Fruit fly (Drosophila melanogaster) whole organism: Measurements from ENCODE around the gene Tsp29Fb.

ENCODE experiments used
- CG8478 ChIP-seq: fragments of >200 bp; optimal IDR thresholded peaks from 2 replicates; lab custom pipeline; 2018; ENCODE audit warnings: inconsistent platforms
- Dll ChIP-seq: fragments of >200 bp; optimal IDR thresholded peaks from 2 replicates; lab custom pipeline; 2017
- EcR ChIP-seq, 2 experiments: fragments of >200 bp; optimal IDR thresholded peaks; 2 replicates each; lab custom pipeline; 2017; ENCODE audit warnings: missing biosample characterization in 2 of 2, missing genetic modification characterization in 2 of 2, missing genetic modification reagents in 2 of 2
- pan ChIP-seq: fragments of >200 bp; optimal IDR thresholded peaks from 2 replicates; lab custom pipeline; 2017
- psq ChIP-seq: fragments of >200 bp; optimal IDR thresholded peaks from 2 replicates; lab custom pipeline; 2017
- usp ChIP-seq: fragments of >200 bp; optimal IDR thresholded peaks from 2 replicates; lab custom pipeline; 2017; ENCODE audit warnings: missing biosample characterization, missing genetic modification characterization, mixed read lengths

Tsp29Fb gene

dm6 chr2L:8948650-8949049 lies 11.5 kb downstream of the Tsp29Fb start:
- TF ChIP-seq pan (lab: Kevin White, UChicago), result no peak
- TF ChIP-seq Dll (lab: Kevin White, UChicago), result no peak

- no peak for TF ChIP-seq Dll (lab: Kevin White, UChicago)
- no peak for TF ChIP-seq CG8478 (lab: Kevin White, UChicago)
- no peak for TF ChIP-seq usp
- no peak for TF ChIP-seq pan (lab: Kevin White, UChicago)
- no peak for TF ChIP-seq psq (lab: Kevin White, UChicago)
- TF ChIP-seq EcR (GFP tag; optimal IDR thresholded peaks at IDR 0.05; lab: Kevin White, UChicago), result no peak
Observed at dm6 chr2L:8949919-8950722, 12.9 kb downstream of the Tsp29Fb start.

dm6 chr2L:8951184-8951934 lies 14.2 kb downstream of the Tsp29Fb start, which contains the start of gene C1GalTA:
TSS of gene C1GalTA (minus strand) at chr2L:8951216.
- TF ChIP-seq CG8478 (lab: Kevin White, UChicago) (no peak), EcR (GFP tag; optimal IDR thresholded peaks at IDR 0.05; lab: Kevin White, UChicago) (no peak), Dll (lab: Kevin White, UChicago) (no peak), pan (lab: Kevin White, UChicago) (no peak), usp (no peak), psq (lab: Kevin White, UChicago) (no peak)

dm6 chr2L:8952194-8953037 lies 15.2 kb downstream of the Tsp29Fb start:
- TF ChIP-seq psq (lab: Kevin White, UChicago) (no peak), pan (lab: Kevin White, UChicago) (peak; percentile 71)

- no peak for TF ChIP-seq Dll (lab: Kevin White, UChicago)
- TF ChIP-seq psq (lab: Kevin White, UChicago), result no peak
- no peak for TF ChIP-seq EcR (GFP tag; optimal IDR thresholded peaks at IDR 0.05; lab: Kevin White, UChicago)
- no peak for TF ChIP-seq usp
- TF ChIP-seq CG8478 (lab: Kevin White, UChicago), result no peak
- TF ChIP-seq pan (lab: Kevin White, UChicago), result no peak
Observed at dm6 chr2L:8955597-8956335, 18.6 kb downstream of the Tsp29Fb start.

dm6 chr2L:8956336-8956726 lies 19.1 kb downstream of the Tsp29Fb start:
- no peak for TF ChIP-seq usp

- TF ChIP-seq usp (no peak), CG8478 (lab: Kevin White, UChicago) (no peak)
Observed at dm6 chr2L:8957152-8957551, 20.0 kb downstream of the Tsp29Fb start.

- TF ChIP-seq Dll (lab: Kevin White, UChicago), result no peak
- no peak for TF ChIP-seq EcR (GFP tag; optimal IDR thresholded peaks at IDR 0.05; lab: Kevin White, UChicago)
- TF ChIP-seq pan (lab: Kevin White, UChicago), result no peak
- no peak for TF ChIP-seq CG8478 (lab: Kevin White, UChicago)
- no peak for TF ChIP-seq usp
- TF ChIP-seq psq (lab: Kevin White, UChicago), result no peak
Observed at dm6 chr2L:8958046-8958497, 20.9 kb downstream of the Tsp29Fb start.

- TF ChIP-seq psq (lab: Kevin White, UChicago) (no peak), usp (no peak), Dll (lab: Kevin White, UChicago) (no peak), CG8478 (lab: Kevin White, UChicago) (no peak), pan (lab: Kevin White, UChicago) (no peak), EcR (GFP tag; optimal IDR thresholded peaks at IDR 0.05; lab: Kevin White, UChicago) (no peak)
Observed at dm6 chr2L:8959001-8959461, 21.8 kb downstream of the Tsp29Fb start, which contains the start of gene CG31886. TSS of gene CG31886 (minus strand) at chr2L:8959051.

dm6 chr2L:8962254-8962653 lies 25.1 kb downstream of the Tsp29Fb start, which contains the start of the genes CG9525 and CG32985:
TSS of gene CG9525 (minus strand) at chr2L:8962354.
TSS of gene CG32985 (plus strand) at chr2L:8962533.
- TF ChIP-seq CG8478 (lab: Kevin White, UChicago), result no peak
- TF ChIP-seq Dll (lab: Kevin White, UChicago), result no peak
- TF ChIP-seq usp, result no peak
- TF ChIP-seq psq (lab: Kevin White, UChicago), result no peak
- no peak for TF ChIP-seq EcR (GFP tag; optimal IDR thresholded peaks at IDR 0.05; lab: Kevin White, UChicago)

dm6 chr2L:8964657-8965056 lies 27.5 kb downstream of the Tsp29Fb start, which contains the start of gene CG32984:
TSS of gene CG32984 (plus strand) at chr2L:8964957.
- TF ChIP-seq psq (lab: Kevin White, UChicago) (no peak), pan (lab: Kevin White, UChicago) (no peak), usp (no peak), CG8478 (lab: Kevin White, UChicago) (no peak), EcR (GFP tag; optimal IDR thresholded peaks at IDR 0.05; lab: Kevin White, UChicago) (no peak), Dll (lab: Kevin White, UChicago) (no peak)
